Fruit fly (Drosophila melanogaster): ENCODE measurements around the gene Cpr73D.

DNA sequence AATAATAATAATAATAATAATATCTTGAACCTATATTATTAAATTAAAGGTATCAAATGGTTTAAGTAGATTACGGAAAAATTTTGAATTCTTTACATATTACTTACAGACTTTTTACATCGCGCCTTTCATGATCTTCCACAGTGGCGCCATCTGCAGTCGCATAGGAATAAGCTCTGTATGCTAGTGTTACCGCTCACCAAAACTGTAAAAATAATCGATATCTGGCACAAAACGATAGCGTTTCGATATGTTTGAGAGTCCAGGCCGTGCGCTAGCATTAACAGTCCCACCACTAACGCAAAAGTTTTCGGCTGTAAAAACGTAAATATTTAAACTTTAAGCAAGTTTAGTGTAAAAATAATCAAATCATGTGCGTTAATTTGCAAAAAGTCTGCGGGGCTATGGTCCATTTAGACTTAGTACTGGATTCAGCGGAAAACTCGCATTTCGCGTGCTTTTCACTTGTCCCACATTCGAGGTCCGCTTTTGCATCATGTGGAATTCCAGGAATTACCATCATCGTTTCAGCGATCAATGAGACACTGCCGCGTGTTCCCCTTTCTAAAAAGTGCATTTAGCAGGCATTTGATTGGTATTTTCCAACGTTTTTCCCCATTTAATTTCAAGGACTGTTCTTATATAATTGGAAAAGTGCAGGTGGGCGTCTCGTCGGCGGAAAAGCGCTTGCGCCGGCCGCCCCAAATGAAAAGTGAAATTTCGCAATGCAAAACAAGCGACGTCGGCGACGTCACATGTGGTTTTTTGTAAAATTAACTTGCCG lies 2.1 kb downstream of the Cpr73D start:
- no peak for TF ChIP-seq Hr78 (GFP tag; optimal IDR thresholded peaks at IDR 0.05)
- TF ChIP-seq psq (GFP tag; optimal IDR thresholded peaks at IDR 0.05) = no peak
- TF ChIP-seq h (GFP tag; optimal IDR thresholded peaks at IDR 0.05) = peak; percentile 48
- peak; percentile 17 for TF ChIP-seq sage (GFP tag; optimal IDR thresholded peaks at IDR 0.05)
- TF ChIP-seq Hr83 (GFP tag; optimal IDR thresholded peaks at IDR 0.05; ENCODE audit: poor library complexity, severe bottlenecking) = peak; percentile 50
- no peak for TF ChIP-seq dmrt93B (GFP tag; optimal IDR thresholded peaks at IDR 0.05)
- no peak for TF ChIP-seq sv (GFP tag; optimal IDR thresholded peaks at IDR 0.05)
- no peak for TF ChIP-seq pan (optimal IDR thresholded peaks at IDR 0.05)
- TF ChIP-seq tai (GFP tag; optimal IDR thresholded peaks at IDR 0.05) = no peak
